Worm (Caenorhabditis elegans) whole organism, L2 larva: ENCODE results near the gene T20G5.13.

Source experiments
- C34F6.9 ChIP-seq: fragments of 150-350 bp; optimal IDR thresholded peaks from 2 replicates; lab custom pipeline; 2014; ENCODE audit warnings: missing biosample characterization, missing genetic modification characterization
- F13H6.1 ChIP-seq: sonication (generic microtip); optimal IDR thresholded peaks from 2 replicates; lab custom pipeline; 2016; ENCODE audit warnings: missing genetic modification characterization, missing compliant biosample characterization
- R02D3.7 ChIP-seq: fragments of 150-350 bp; optimal IDR thresholded peaks from 2 replicates; lab custom pipeline; 2014; ENCODE audit warnings: missing biosample characterization, missing genetic modification characterization
- ZK546.5 ChIP-seq: sonication (generic microtip); optimal IDR thresholded peaks from 2 replicates; lab custom pipeline; 2017; ENCODE audit warnings: missing biosample characterization, missing genetic modification characterization
- alr-1 ChIP-seq: fragments of 150-350 bp; optimal IDR thresholded peaks from 2 replicates; lab custom pipeline; 2014; ENCODE audit warnings: missing biosample characterization, missing genetic modification characterization
- aly-2 ChIP-seq: fragments of 150-350 bp; optimal IDR thresholded peaks from 2 replicates; lab custom pipeline; 2014; ENCODE audit warnings: missing biosample characterization, missing genetic modification characterization
- ama-1 ChIP-seq: fragments of 150-350 bp; optimal IDR thresholded peaks from 2 replicates; lab custom pipeline; 2018; ENCODE audit warnings: inconsistent platforms
- blmp-1 ChIP-seq: sonication (generic microtip); optimal IDR thresholded peaks from 2 replicates; lab custom pipeline; 2017; ENCODE audit warnings: missing genetic modification characterization, mild to moderate bottlenecking, missing compliant biosample characterization, antibody characterized with exemption, moderate library complexity; ENCODE audit not compliant: insufficient read depth
- ceh-16 ChIP-seq: fragments of 150-350 bp; optimal IDR thresholded peaks from 2 replicates; lab custom pipeline; 2014; ENCODE audit warnings: missing biosample characterization, missing genetic modification characterization
- dmd-4 ChIP-seq: sonication (generic microtip); optimal IDR thresholded peaks from 2 replicates; lab custom pipeline; 2017; ENCODE audit warnings: missing biosample characterization, missing genetic modification characterization
- egl-27 ChIP-seq: sonication (generic microtip); optimal IDR thresholded peaks from 3 replicates; lab custom pipeline; 2017; ENCODE audit warnings: missing biosample characterization, missing genetic modification reagents, missing genetic modification characterization
- elt-3 ChIP-seq: sonication (generic microtip); optimal IDR thresholded peaks from 2 replicates; lab custom pipeline; 2017; ENCODE audit warnings: missing biosample characterization, missing genetic modification characterization
- fos-1 ChIP-seq: fragments of 150-350 bp; optimal IDR thresholded peaks from 2 replicates; lab custom pipeline; 2014; ENCODE audit warnings: missing biosample characterization, missing genetic modification characterization
- gmeb-1 ChIP-seq: fragments of 150-350 bp; optimal IDR thresholded peaks from 2 replicates; lab custom pipeline; 2014; ENCODE audit warnings: missing biosample characterization, missing genetic modification characterization
- lin-11 ChIP-seq: fragments of 150-350 bp; sonication (generic microtip); optimal IDR thresholded peaks from 2 replicates; lab custom pipeline; 2014; ENCODE audit warnings: missing biosample characterization, missing genetic modification characterization, inconsistent platforms, mixed read lengths
- lin-13 ChIP-seq: fragments of 150-350 bp; optimal IDR thresholded peaks from 2 replicates; lab custom pipeline; 2014; ENCODE audit warnings: missing biosample characterization, missing genetic modification reagents, missing genetic modification characterization
- lin-39 ChIP-seq: fragments of 150-350 bp; optimal IDR thresholded peaks from 2 replicates; lab custom pipeline; 2014; ENCODE audit warnings: missing biosample characterization, missing genetic modification reagents, missing genetic modification characterization
- lsy-2 ChIP-seq, 2 experiments: fragments of 150-350 bp in 1 of 2; sonication (generic microtip) in 1 of 2; optimal IDR thresholded peaks; 2 replicates each; lab custom pipeline; 2014 to 2017; ENCODE audit warnings: missing biosample characterization in 2 of 2, missing genetic modification characterization in 2 of 2
- mab-5 ChIP-seq: fragments of 150-350 bp; optimal IDR thresholded peaks from 2 replicates; lab custom pipeline; 2014; ENCODE audit warnings: missing biosample characterization, missing genetic modification characterization
- mbf-1 ChIP-seq: sonication (generic microtip); optimal IDR thresholded peaks from 2 replicates; lab custom pipeline; 2017; ENCODE audit warnings: missing biosample characterization, missing genetic modification characterization
- mdl-1 ChIP-seq, 2 experiments: fragments of 150-350 bp in 1 of 2; sonication (generic microtip) in 1 of 2; optimal IDR thresholded peaks; 2 replicates each; lab custom pipeline; 2017; ENCODE audit warnings: missing biosample characterization in 2 of 2, missing genetic modification characterization in 2 of 2
- nhr-10 ChIP-seq: sonication (generic microtip); optimal IDR thresholded peaks from 2 replicates; lab custom pipeline; 2017; ENCODE audit warnings: missing biosample characterization, missing genetic modification characterization
- nhr-12 ChIP-seq: fragments of 150-350 bp; optimal IDR thresholded peaks from 2 replicates; lab custom pipeline; 2014; ENCODE audit warnings: missing biosample characterization, missing genetic modification characterization
- nhr-129 ChIP-seq: fragments of 150-350 bp; optimal IDR thresholded peaks from 2 replicates; lab custom pipeline; 2014; ENCODE audit warnings: missing biosample characterization, missing genetic modification characterization
- nhr-21 ChIP-seq: fragments of 150-350 bp; optimal IDR thresholded peaks from 2 replicates; lab custom pipeline; 2014; ENCODE audit warnings: missing biosample characterization, missing genetic modification characterization
- nhr-6 ChIP-seq: fragments of 150-350 bp; optimal IDR thresholded peaks from 2 replicates; lab custom pipeline; 2014; ENCODE audit warnings: missing biosample characterization, missing genetic modification characterization
- nhr-77 ChIP-seq: fragments of 150-350 bp; optimal IDR thresholded peaks from 2 replicates; lab custom pipeline; 2014; ENCODE audit warnings: missing biosample characterization, missing genetic modification characterization
- peb-1 ChIP-seq: fragments of 150-350 bp; optimal IDR thresholded peaks from 2 replicates; lab custom pipeline; 2014; ENCODE audit warnings: missing biosample characterization, missing genetic modification characterization
- sem-4 ChIP-seq: fragments of 150-350 bp; optimal IDR thresholded peaks from 2 replicates; lab custom pipeline; 2014; ENCODE audit warnings: missing biosample characterization, missing genetic modification reagents, missing genetic modification characterization
- sma-3 ChIP-seq: sonication (generic microtip); optimal IDR thresholded peaks from 2 replicates; lab custom pipeline; 2016; ENCODE audit warnings: missing genetic modification reagents, missing genetic modification characterization, missing compliant biosample characterization
- sma-9 ChIP-seq, 2 experiments: fragments of 150-350 bp in 1 of 2; sonication (generic microtip) in 1 of 2; optimal IDR thresholded peaks; 2 replicates each; lab custom pipeline; 2014 to 2016; ENCODE audit warnings: missing genetic modification characterization in 2 of 2, mild to moderate bottlenecking in 1 of 2, missing biosample characterization in 1 of 2, missing compliant biosample characterization in 1 of 2, missing genetic modification reagents in 1 of 2, moderate library complexity in 1 of 2
- snpc-4 ChIP-seq: fragments of 150-350 bp; optimal IDR thresholded peaks from 2 replicates; lab custom pipeline; 2014; ENCODE audit warnings: missing biosample characterization, missing genetic modification characterization
- unc-39 ChIP-seq: fragments of 150-350 bp; optimal IDR thresholded peaks from 2 replicates; lab custom pipeline; 2014; ENCODE audit warnings: missing biosample characterization, missing genetic modification characterization
- unc-55 ChIP-seq: fragments of 150-350 bp; sonication (generic microtip); optimal IDR thresholded peaks from 3 replicates; lab custom pipeline; 2014; ENCODE audit warnings: missing biosample characterization, missing genetic modification reagents, missing genetic modification characterization
- zag-1 ChIP-seq: fragments of 150-350 bp; optimal IDR thresholded peaks from 2 replicates; lab custom pipeline; 2014; ENCODE audit warnings: missing biosample characterization, missing genetic modification characterization
- ztf-1 ChIP-seq: fragments of 200-800 bp; sonication (Bioruptor generic); conservative IDR thresholded peaks from 2 replicates; pipeline ENCODE4 v1.3.6; 2022; ENCODE audit warnings: missing genetic modification characterization, missing compliant biosample characterization
- ztf-11 ChIP-seq: sonication (generic microtip); optimal IDR thresholded peaks from 2 replicates; lab custom pipeline; 2017; ENCODE audit warnings: missing biosample characterization, missing genetic modification characterization
- ztf-4 ChIP-seq: fragments of 150-350 bp; optimal IDR thresholded peaks from 2 replicates; lab custom pipeline; 2014; ENCODE audit warnings: missing biosample characterization, missing genetic modification characterization

T20G5.13 gene

ce11 chrIII:10188912-10189311 lies 12.2 kb downstream of the T20G5.13 start, which contains the start of gene epac-1:
epac-1 (plus strand) TSS chrIII:10189212.
- TF ChIP-seq aly-2 (tag; lab: Kevin White, UChicago) (no peak), nhr-6 (no peak), elt-3 (no peak), lin-11 (no peak), mdl-1 (tag; optimal IDR thresholded peaks at IDR 0.05; lab: Kevin White, UChicago) (no peak), mbf-1 (tag; lab: Kevin White, UChicago) (no peak), gmeb-1 (tag; lab: Kevin White, UChicago) (no peak), egl-27 (tag; lab: Kevin White, UChicago) (no peak), mab-5 (tag; lab: Kevin White, UChicago) (no peak), ztf-1 (no peak), fos-1 (no peak), R02D3.7 (no peak), ZK546.5 (tag; lab: Kevin White, UChicago) (no peak), alr-1 (tag; lab: Kevin White, UChicago) (no peak), dmd-4 (no peak), F13H6.1 (tag; lab: Kevin White, UChicago) (no peak), unc-55 (GFP tag; lab: Kevin White, UChicago) (no peak), blmp-1 (tag; lab: Kevin White, UChicago) (no peak), sma-3 (GFP tag; lab: Kevin White, UChicago) (no peak), unc-39 (tag; lab: Kevin White, UChicago) (no peak)

- TF ChIP-seq C34F6.9 (peak; percentile 69), zag-1 (peak; percentile 20), nhr-129 (tag; lab: Kevin White, UChicago) (peak; percentile 40), F13H6.1 (tag; lab: Kevin White, UChicago) (no peak), snpc-4 (peak; percentile 60), dmd-4 (no peak), unc-55 (GFP tag; lab: Kevin White, UChicago) (peak; percentile 91), lsy-2 (tag; optimal IDR thresholded peaks at IDR 0.05; lab: Kevin White, UChicago) (peak in 1 of 2 experiments; percentile 52), nhr-21 (tag; lab: Kevin White, UChicago) (no peak), nhr-12 (tag; lab: Kevin White, UChicago) (no peak)
- TF ChIP-seq, all 48 proteins: peak for 6
Observed at ce11 chrIII:10187840-10188239, 13.3 kb downstream of the T20G5.13 start.

DNA sequence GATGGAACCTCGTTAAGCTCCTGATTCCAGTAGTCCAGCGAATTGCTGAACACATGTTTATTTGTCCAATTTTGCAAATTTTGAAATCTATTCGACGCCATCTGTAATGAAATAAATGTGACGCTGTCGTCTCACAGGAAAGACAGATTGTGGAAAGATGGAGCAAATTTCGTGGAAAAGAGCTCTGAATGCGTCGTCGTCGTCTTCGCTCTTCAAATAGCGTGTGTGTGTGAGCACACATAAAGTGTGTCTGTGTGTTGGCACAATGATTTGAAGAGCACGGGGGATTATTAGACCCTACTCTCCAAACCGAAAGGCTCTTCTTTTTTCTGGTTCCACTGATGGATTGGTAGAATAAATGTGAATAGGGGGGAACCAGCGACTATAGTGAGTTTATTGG lies 15.0 kb downstream of the T20G5.13 start, which contains the start of gene unc-47:
unc-47 (minus strand) TSS at position 101 of the 400 bp plus-strand sequence.
- no peak for TF ChIP-seq fos-1
- no peak for TF ChIP-seq elt-3
- no peak for TF ChIP-seq nhr-21 (tag; lab: Kevin White, UChicago)
- TF ChIP-seq nhr-77: no peak
- TF ChIP-seq F13H6.1 (tag; lab: Kevin White, UChicago): no peak
- TF ChIP-seq sem-4: no peak
- TF ChIP-seq ceh-16: no peak
- no peak for TF ChIP-seq snpc-4
- no peak for TF ChIP-seq ztf-11 (tag; lab: Kevin White, UChicago)
- TF ChIP-seq lin-13 (GFP tag; lab: Kevin White, UChicago): no peak

DNA sequence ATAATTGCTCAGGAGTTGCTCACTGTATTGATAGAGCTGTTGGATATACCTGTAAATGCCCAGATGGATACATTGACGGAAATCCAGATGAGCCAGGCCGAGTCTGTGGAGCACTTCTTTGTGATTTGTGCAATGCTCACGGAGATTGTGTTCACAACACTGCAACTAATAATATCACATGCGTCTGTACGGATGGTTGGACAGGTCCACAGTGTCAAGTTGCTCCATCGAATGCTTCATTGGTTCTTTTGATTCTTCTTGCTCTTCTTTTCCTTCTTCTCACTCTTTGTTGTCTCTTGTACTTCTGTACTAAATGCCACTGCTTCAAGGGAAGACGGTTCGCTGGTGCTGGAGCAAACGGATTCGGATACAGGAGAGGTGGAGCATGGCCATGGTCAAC lies 19.3 kb downstream of the T20G5.13 start:
- no peak for TF ChIP-seq nhr-6
- no peak for TF ChIP-seq snpc-4
- TF ChIP-seq ztf-4 (tag; lab: Kevin White, UChicago): no peak
- TF ChIP-seq ama-1 (lab: Kevin White, UChicago): no peak
- TF ChIP-seq nhr-21 (tag; lab: Kevin White, UChicago): no peak
- no peak for TF ChIP-seq nhr-12 (tag; lab: Kevin White, UChicago)
- no peak for TF ChIP-seq aly-2 (tag; lab: Kevin White, UChicago)
- TF ChIP-seq zag-1: no peak
- TF ChIP-seq unc-55 (GFP tag; lab: Kevin White, UChicago): no peak
- no peak for TF ChIP-seq mbf-1 (tag; lab: Kevin White, UChicago)
- no peak for TF ChIP-seq blmp-1 (tag; lab: Kevin White, UChicago)
- TF ChIP-seq nhr-10: no peak
- TF ChIP-seq gmeb-1 (tag; lab: Kevin White, UChicago): no peak
- no peak for TF ChIP-seq peb-1 (tag; lab: Kevin White, UChicago)
- no peak for TF ChIP-seq sma-9 (GFP tag; optimal IDR thresholded peaks at IDR 0.05; lab: Kevin White, UChicago)
- no peak for TF ChIP-seq sma-9 (tag; optimal IDR thresholded peaks at IDR 0.05; lab: Kevin White, UChicago)
- TF ChIP-seq lin-39 (tag; lab: Kevin White, UChicago): no peak
- no peak for TF ChIP-seq lsy-2 (tag; optimal IDR thresholded peaks at IDR 0.05; lab: Kevin White, UChicago)
- no peak for TF ChIP-seq nhr-77
- TF ChIP-seq ztf-1: no peak
